Worm (Caenorhabditis elegans) whole organism, dauer: ENCODE data around the gene B0546.5.

Experiments used
- unc-62 ChIP-seq: sonication (generic microtip); optimal IDR thresholded peaks from 2 replicates; lab custom pipeline; 2017; ENCODE audit warnings: missing biosample characterization, missing genetic modification reagents, missing genetic modification characterization

The B0546.5 gene

DNA sequence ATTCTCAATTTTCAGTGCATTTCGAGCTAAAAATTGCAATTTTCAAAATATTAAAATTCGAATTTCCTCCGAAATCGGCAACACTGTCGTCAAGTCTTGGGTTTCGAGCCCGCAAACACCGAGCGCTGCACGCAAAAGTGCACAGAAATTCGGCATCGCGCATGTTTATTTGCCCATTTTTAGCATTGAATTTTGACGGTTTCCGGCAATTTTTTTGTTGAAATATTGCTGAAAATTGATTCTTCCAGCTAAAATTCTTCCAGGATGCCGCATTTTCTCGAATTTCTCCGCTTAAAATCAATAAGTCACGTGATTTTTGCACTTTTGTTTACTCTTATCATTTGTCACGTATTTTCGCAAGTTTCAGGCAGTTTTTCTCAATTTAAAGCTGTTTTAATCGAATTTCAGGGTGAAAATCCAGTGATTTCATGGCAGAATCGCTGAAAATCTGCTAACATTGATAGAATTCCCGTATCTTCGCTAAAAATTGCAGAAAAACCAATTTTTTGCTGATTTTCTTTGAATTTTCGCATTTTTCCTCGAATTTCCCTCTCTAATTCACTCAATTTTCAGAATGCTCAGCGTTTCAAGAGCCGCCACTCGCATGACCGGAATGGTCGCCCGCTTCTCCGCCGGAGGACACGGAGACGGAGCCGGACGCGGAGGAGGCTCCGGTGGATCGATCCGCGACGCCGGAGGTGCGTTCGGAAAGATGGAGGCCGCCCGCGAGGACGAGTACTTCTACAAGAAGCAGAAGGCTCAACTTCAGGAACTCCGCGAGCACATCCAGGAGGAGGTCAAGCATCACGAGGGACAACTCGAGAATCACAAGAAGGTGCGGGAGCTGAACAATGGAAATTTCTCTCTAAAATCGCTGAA lies 4.3 kb downstream of the B0546.5 start, which contains the start of gene mai-2:
Gene mai-2, plus strand, starts transcription at position 574 of the 879 bp plus-strand sequence.
- no peak for TF ChIP-seq unc-62 (GFP tag; lab: Kevin White, UChicago)

DNA sequence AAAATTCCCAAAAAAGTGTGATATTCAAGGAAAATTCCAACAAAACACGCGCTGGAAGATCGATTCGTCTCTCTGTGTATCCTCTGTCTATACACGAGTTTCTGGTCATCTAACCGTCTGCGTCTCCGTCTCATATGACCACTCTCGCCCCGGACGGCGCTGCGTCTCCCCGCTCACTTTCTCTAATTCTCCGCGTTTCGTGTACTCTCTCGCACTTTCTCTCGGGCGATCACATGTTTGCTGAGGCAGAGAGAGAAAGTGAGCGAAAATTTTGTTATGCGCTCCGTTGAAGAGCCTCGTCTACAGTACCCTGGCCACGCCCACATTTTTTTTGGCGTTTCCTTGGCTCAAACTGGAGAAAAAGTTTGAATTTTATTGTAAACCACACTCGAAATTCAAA lies 5.3 kb downstream of the B0546.5 start:
- TF ChIP-seq unc-62 (GFP tag; lab: Kevin White, UChicago), result no peak

DNA sequence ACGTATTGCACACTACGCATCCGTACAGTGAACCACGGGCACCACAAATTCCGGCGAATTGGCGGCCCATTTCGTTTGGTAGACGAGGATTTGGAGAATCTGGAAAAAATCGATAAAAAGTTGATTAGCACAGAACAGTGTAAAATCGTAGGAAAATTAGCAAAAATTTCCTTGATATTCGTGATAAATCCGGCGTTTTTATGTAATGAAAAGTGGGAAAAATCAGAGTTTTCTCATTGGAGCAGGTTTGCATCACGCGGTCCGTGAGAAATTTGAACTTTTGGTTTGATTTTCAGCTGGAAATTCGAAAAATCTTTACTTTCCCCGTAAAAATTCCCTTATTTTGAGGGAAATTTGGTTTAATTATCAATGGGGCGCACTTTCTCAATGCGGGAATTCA lies 5.9 kb downstream of the B0546.5 start, which contains the start of gene B0546.4:
Gene B0546.4, minus strand, starts transcription at position 101 of the 400 bp plus-strand sequence.
- TF ChIP-seq unc-62 (GFP tag; lab: Kevin White, UChicago), result no peak

DNA sequence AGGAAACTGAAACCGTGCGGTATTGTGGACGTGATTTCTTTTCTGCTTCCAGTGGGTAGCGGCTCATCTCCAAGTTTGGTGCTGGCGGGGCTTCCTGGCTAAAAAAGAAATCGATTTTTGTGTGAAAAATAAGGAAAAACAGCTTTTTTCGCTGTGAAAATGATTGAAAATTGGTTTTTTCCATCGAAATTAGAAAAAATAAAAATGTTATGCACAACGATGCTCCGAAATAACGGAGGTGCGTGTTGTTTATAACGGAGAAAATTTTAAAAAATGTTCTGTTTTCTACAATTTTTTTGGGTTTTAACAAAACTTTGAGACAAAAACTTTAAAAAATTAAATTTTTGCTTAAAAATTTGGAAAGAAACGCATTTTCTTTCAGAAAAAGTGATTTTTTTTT lies 6.7 kb downstream of the B0546.5 start:
- TF ChIP-seq unc-62 (GFP tag; lab: Kevin White, UChicago), result no peak

DNA sequence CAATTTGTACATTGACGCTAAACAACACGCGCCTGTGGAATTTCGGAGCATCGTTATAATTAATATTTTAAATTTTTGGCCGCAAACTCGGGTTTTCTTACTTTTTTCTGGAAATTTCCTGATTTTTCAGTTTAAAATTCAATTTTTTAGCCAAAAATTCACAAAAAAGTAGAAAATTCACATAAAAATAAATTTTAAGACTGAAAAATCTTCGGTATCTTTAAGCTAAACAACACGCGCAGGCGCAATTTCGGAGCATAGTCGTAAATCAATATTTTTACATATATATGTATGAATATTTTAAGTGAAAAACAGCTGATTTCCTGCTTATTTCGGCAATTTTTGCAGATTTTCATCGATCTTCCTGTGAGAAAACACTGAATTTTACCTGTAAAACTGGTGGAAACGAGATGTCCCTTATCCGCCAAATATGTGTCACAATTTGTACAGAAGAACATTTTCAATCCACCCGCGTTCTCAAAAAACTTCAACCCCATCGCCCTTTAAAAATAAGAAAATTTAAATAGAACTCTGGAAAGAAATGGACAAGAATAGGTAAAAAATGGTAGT lies 7.5 kb downstream of the B0546.5 start, which contains the start of gene B0546.3:
Gene B0546.3, minus strand, starts transcription at position 504 of the 570 bp plus-strand sequence.
- no peak for TF ChIP-seq unc-62 (GFP tag; lab: Kevin White, UChicago)

DNA sequence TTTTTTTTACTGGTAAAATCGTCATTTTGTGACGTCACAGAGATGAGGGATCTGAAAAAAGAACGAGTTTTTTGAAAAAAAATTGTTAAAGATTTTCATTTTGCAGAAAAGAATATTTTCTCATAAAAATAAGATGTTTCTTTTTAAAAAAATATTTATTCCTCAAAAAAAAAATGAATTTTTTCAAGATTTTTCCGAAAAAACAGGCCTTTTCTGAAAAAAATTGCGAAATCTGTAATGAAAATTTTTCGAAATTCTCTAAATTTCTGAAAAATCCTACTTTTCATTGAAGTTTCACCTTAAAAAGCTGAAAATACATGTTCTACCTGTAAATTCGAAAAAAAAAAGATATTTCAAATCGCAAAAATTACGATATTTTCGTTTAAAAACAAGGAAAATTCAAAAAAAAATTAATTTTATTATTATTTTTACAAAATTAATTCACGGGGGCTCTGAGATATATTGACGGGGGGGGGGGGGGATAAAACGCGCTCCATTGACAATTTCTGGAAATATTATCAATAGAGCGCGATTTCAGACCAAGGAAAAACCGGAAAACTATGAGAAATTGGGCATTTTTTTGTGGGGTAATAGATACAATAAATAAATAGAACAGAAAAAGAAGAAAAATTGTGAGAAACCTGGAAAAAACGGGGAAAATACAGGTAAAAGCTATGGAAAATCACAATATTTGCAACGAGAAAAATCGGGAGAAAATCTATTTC lies 11.7 kb downstream of the B0546.5 start, which contains the start of gene otub-4:
Gene otub-4, minus strand, starts transcription at position 51 of the 725 bp plus-strand sequence.
- TF ChIP-seq unc-62 (GFP tag; lab: Kevin White, UChicago), result no peak

DNA sequence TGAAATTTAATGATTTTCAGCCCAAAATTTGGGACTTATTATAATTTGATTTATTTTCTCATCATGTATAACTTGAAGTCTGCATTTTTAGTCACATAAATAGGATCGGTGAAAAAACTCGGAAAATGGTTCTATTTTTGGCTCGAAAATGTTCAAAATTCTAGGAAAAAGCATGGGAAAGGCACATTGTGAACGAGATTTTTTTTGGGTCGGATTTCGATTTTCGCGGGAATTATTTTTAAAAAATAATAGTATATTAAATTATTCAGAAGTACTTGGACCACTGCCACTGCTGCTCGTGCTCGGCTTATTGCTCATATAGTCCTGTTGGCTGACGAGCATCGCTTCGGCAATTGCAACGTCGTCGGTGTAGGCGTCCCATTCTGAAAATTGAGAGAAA lies 16.5 kb downstream of the B0546.5 start:
- no peak for TF ChIP-seq unc-62 (GFP tag; lab: Kevin White, UChicago)

DNA sequence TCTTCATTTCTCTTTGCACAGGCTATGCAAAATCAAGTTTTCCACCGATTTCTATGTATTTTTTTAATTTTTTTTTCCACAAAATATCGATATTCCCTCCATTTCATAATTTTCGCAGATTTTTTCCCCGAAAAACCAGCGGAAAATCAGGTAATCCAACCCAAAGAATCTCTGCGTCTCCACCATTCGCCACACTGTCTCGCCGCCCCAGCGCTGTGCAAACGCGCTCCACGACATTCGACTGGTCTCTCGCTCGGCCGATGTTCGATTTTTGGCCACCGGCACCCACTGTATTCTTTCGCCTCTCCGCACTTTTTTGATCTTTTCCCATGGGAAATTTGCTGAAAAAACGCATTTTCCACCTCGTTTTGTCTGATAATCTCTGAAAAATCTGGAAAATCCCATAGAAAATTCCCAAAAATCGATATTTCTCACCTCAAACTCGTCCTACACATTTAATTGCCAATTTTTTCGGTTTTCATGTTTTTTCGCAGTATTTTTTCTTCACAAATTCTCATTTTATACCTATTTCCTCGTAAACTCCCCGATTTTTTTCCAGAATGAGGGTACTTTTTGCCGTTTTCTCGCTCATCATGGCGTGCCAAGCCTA lies 21.2 kb downstream of the B0546.5 start, which contains the start of gene vha-19:
Gene vha-19, plus strand, starts transcription at position 560 of the 610 bp plus-strand sequence.
- no peak for TF ChIP-seq unc-62 (GFP tag; lab: Kevin White, UChicago)

DNA sequence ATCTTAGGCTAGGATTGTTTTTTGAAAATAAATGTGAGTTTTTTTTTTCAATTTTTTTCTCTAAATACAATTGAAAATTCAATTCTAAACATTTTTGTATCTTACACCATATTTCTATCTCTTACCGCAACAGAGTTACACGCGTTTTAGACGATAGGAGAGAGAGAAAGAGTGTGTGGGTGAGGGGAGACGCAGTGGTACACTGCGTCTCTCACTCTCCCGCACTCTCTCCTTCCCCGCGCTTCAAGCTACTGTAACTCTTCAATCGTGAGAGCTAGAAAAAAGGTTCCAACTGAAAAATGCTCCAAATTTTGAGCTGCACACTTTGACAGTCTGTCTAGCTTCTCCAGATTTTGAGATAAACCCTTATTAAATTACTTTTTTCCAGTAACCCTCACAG lies 26.1 kb downstream of the B0546.5 start:
- no peak for TF ChIP-seq unc-62 (GFP tag; lab: Kevin White, UChicago)

DNA sequence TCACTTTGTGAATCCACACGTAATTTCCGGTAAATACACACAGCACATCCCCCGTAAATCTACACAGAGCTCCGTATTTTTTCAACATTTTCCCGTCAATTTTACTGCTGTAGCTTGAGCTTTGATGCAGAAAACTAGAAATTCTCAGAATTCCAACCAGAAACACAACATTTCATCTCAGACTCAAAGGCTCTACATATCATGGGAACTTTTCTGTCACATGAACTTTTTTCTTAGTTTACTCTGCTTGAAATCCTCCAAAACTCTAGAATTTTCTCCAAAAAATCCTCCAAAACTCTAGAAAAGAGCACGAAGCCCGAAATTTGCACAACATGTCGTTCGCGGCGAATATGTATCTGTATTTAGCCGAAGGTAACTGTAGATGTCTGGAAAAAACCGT lies 26.7 kb downstream of the B0546.5 start, which contains the start of gene Y55H10A.2:
Gene Y55H10A.2, plus strand, starts transcription at position 301 of the 400 bp plus-strand sequence.
- TF ChIP-seq unc-62 (GFP tag; lab: Kevin White, UChicago), result no peak

DNA sequence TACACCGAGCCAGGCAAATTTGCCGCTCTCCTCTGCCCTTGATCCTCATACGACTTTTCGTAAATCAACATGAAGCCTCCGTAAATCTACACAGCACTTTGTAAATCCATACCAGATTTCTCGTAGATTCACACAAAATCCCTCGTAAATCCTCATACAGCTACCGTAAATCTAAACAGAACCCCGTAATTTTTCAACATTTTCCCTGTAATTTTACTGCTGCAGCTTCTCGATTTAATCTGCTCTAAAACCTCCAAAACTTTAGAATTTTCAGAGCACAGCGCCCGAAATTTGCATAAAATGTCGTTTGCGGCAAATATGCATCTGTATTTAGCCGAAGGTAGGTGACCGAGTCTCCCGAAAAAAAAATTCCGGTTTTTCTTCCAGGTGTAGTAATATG lies 35.1 kb downstream of the B0546.5 start, which contains the start of gene F42A6.1:
Gene F42A6.1, plus strand, starts transcription at position 301 of the 400 bp plus-strand sequence.
- TF ChIP-seq unc-62 (GFP tag; lab: Kevin White, UChicago), result no peak

DNA sequence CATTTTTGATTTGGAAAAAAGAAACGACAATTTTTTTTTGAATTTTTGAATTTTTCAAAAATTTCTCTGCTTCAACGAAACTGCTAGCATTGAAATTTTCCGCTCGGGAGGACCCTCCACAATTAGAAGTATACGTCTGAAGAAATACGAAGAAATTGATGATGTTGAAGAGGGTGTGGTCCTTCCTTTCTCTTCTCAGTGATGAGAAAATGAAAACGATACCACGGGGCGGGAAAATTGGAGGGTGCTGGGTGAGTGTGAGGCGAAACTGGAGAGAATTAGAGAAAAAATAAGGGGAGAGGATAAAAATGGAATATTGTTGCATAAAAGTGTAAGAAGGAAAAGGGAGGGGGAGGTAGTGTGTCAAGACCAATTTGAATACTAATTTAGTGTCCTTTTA lies 37.9 kb downstream of the B0546.5 start:
- no peak for TF ChIP-seq unc-62 (GFP tag; lab: Kevin White, UChicago)

DNA sequence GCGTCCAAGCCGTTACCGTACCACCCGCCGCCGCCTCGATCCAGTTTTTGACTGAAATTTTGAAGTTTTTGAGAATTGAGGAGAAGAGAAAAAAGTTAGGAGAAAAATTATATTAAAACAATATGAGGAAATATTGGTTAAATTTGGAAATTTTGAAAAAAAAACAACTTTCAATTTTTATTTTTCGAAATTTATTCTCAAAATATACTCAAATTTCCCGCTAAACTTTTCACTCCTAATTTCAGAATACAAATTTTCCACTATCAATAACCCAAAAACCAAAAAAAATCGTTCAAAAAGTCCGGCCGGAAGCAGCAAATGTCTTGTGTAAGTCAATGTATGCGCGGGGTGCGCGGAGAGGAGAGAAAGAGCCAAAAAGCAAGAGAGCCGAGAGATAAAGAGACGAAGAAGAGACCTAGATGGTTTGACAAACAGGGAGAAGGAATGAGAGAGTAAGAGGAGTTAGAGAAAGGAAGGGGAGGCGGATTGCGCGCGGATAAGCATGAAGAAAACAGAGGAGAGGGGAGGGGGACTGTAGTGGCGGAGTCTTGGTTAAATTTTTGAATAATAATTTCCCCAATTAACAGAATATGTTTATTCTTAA lies 39.8 kb downstream of the B0546.5 start, which contains the start of gene elks-1:
Gene elks-1, minus strand, starts transcription at position 51 of the 604 bp plus-strand sequence.
- TF ChIP-seq unc-62 (GFP tag; lab: Kevin White, UChicago), result no peak

DNA sequence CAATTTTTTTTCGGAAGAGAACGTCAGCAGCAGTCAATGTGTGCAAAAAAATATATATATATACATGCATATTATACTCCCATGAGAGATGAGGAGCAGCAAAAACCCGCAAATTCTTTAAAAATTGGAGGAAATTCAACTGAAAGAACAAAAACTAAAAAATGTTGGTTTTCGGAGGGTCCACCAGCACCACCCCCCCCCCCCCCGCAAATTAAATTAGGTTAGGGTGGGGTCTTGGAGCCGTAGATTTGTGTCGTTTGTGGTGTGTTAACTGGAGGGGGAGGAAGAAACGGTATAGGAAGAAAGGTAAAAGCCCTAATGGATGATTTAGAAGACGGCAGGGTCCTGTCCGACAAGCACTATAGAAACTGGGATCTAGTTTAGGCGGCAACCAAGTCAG lies 41.6 kb downstream of the B0546.5 start:
- TF ChIP-seq unc-62 (GFP tag; lab: Kevin White, UChicago), result no peak
